1 fruit fly cellular context compared by ENCODE assay signal in genomic region chr3L:18029546-18030300, dm6.
TF ChIP-seq lines count a peak whose summit lies in the region.

No protein-coding gene starts in this region.

TF ChIP-seq in whole organism, embryonic, 481 proteins besides CTCF, POLR2A, EP300 and RAD21 (continued from another document):
- peak; percentile 21 for TF ChIP-seq CG10267 (tag; optimal IDR thresholded peaks at IDR 0.05; lab: Kevin White, UChicago)
- TF ChIP-seq CG30403 (GFP tag; optimal IDR thresholded peaks at IDR 0.05; lab: Kevin White, UChicago) = peak; percentile 54
- peak; percentile 73 for TF ChIP-seq CG18764 (GFP tag; optimal IDR thresholded peaks at IDR 0.05; lab: Kevin White, UChicago)
- no peak; the same call in 1 of the 2 replicates for TF ChIP-seq gsb (GFP tag; IDR thresholded peaks at IDR 0.05; lab: Robert Waterston, UW)
- TF ChIP-seq slou (GFP tag; optimal IDR thresholded peaks at IDR 0.05; lab: Kevin White, UChicago) = peak; percentile 46
- TF ChIP-seq abd-A (tag; optimal IDR thresholded peaks at IDR 0.05; lab: Kevin White, UChicago) = peak; percentile 96
- peak; percentile 39 for TF ChIP-seq Nf-YC (tag; optimal IDR thresholded peaks at IDR 0.05; lab: Kevin White, UChicago)
- peak; percentile 35 for TF ChIP-seq pnt (GFP tag; optimal IDR thresholded peaks at IDR 0.05; lab: Kevin White, UChicago)
- TF ChIP-seq CG8359 (GFP tag; optimal IDR thresholded peaks at IDR 0.05; lab: Kevin White, UChicago; ENCODE audit: borderline replicate concordance) = peak; percentile 45
- TF ChIP-seq CG42726 (GFP tag; IDR thresholded peaks at IDR 0.05; lab: Robert Waterston, UW; ENCODE audit: partially characterized antibody) = peak; percentile 7; the same call in 1 of the 2 replicates
- peak; percentile 83 for TF ChIP-seq CG33213 (GFP tag; optimal IDR thresholded peaks at IDR 0.05; lab: Kevin White, UChicago)
- peak; percentile 31 for TF ChIP-seq CG18011 (GFP tag; optimal IDR thresholded peaks at IDR 0.05; lab: Kevin White, UChicago)
- peak; percentile 57 for TF ChIP-seq CG10147 (GFP tag; optimal IDR thresholded peaks at IDR 0.05; lab: Kevin White, UChicago)
- TF ChIP-seq Usf (GFP tag; optimal IDR thresholded peaks at IDR 0.05; lab: Kevin White, UChicago) = no peak
- TF ChIP-seq CG10543 (GFP tag; optimal IDR thresholded peaks at IDR 0.05; lab: Kevin White, UChicago) = peak; percentile 93
- no peak for TF ChIP-seq CG7271 (tag; optimal IDR thresholded peaks at IDR 0.05; lab: Kevin White, UChicago)
- TF ChIP-seq E2f2 (GFP tag; IDR thresholded peaks at IDR 0.05; lab: Robert Waterston, UW) = peak; percentile 60
- TF ChIP-seq CG33557 (GFP tag; optimal IDR thresholded peaks at IDR 0.05; lab: Kevin White, UChicago) = peak; percentile 87
- no peak for TF ChIP-seq sisA (GFP tag; IDR thresholded peaks at IDR 0.05; lab: Robert Waterston, UW)
- peak; percentile 44 for TF ChIP-seq ab (GFP tag; optimal IDR thresholded peaks at IDR 0.05; lab: Kevin White, UChicago)
- peak; percentile 65 for TF ChIP-seq CG1529 (GFP tag; optimal IDR thresholded peaks at IDR 0.05; lab: Kevin White, UChicago)
- TF ChIP-seq jing (GFP tag; optimal IDR thresholded peaks at IDR 0.05; lab: Kevin White, UChicago) = no peak
- TF ChIP-seq unc-4 (GFP tag; IDR thresholded peaks at IDR 0.05; lab: Robert Waterston, UW; ENCODE audit: partially characterized antibody) = no peak
- TF ChIP-seq CG4820 (GFP tag; optimal IDR thresholded peaks at IDR 0.05; lab: Kevin White, UChicago) = peak; percentile 56
- TF ChIP-seq CG15073 (GFP tag; optimal IDR thresholded peaks at IDR 0.05; lab: Kevin White, UChicago) = no peak
- peak; percentile 64 for TF ChIP-seq CG13123 (GFP tag; optimal IDR thresholded peaks at IDR 0.05; lab: Kevin White, UChicago)
- TF ChIP-seq peb (GFP tag; IDR thresholded peaks at IDR 0.05; lab: Robert Waterston, UW) = no peak
- peak; percentile 71 for TF ChIP-seq NC2α (GFP tag; optimal IDR thresholded peaks at IDR 0.05; lab: Kevin White, UChicago)
- peak; percentile 11 for TF ChIP-seq pho (GFP tag; optimal IDR thresholded peaks at IDR 0.05; lab: Kevin White, UChicago)
- TF ChIP-seq eyg (GFP tag; optimal IDR thresholded peaks at IDR 0.05; lab: Kevin White, UChicago) = peak; percentile 65
- TF ChIP-seq bowl (GFP tag; IDR thresholded peaks at IDR 0.05; lab: Robert Waterston, UW) = 0 out of 2 replicates have a peak, but pooled peaks have one; percentile 22
- peak; percentile 44 for TF ChIP-seq CG15269 (tag; optimal IDR thresholded peaks at IDR 0.05; lab: Kevin White, UChicago)
- TF ChIP-seq CG12769 (tag; optimal IDR thresholded peaks at IDR 0.05; lab: Kevin White, UChicago) = peak; percentile 92
- peak; percentile 30 for TF ChIP-seq jumu (GFP tag; optimal IDR thresholded peaks at IDR 0.05; lab: Kevin White, UChicago)
- no peak for TF ChIP-seq CG8765 (GFP tag; IDR thresholded peaks at IDR 0.05; lab: Robert Waterston, UW)
- peak; percentile 79 for TF ChIP-seq cwo (GFP tag; optimal IDR thresholded peaks at IDR 0.05; lab: Kevin White, UChicago)
- peak; percentile 16 for TF ChIP-seq CG10274 (GFP tag; optimal IDR thresholded peaks at IDR 0.05; lab: Kevin White, UChicago)
- peak; percentile 59 for TF ChIP-seq CG11504 (tag; optimal IDR thresholded peaks at IDR 0.05; lab: Kevin White, UChicago)
- no peak for TF ChIP-seq lov (optimal IDR thresholded peaks at IDR 0.05; lab: Kevin White, UChicago)
- TF ChIP-seq lov (GFP tag; IDR thresholded peaks at IDR 0.05; lab: Robert Waterston, UW) = peak; percentile 84
TF ChIP-seq in whole organism, embryonic: peak in this region for 340.
